Fruit fly (Drosophila melanogaster) whole organism, prepupa: ENCODE measurements around the gene Mzt1.
A peak's percentile ranks its signal among the peaks of the same experiment; 100 is the strongest.

ENCODE experiments used
- Blimp-1 ChIP-seq: fragments of 200-800 bp; sonication (Bioruptor generic); optimal IDR thresholded peaks from 3 replicates; lab custom pipeline; 2017; ENCODE audit warnings: missing biosample characterization, missing genetic modification characterization, mild to moderate bottlenecking, moderate library complexity, missing genetic modification reagents
- CG10631 ChIP-seq: fragments of 200-800 bp; sonication (Bioruptor generic); optimal IDR thresholded peaks from 2 replicates; lab custom pipeline; 2016; ENCODE audit warnings: missing biosample characterization, missing genetic modification characterization
- CG10669 ChIP-seq: fragments of 200-800 bp; sonication (Bioruptor generic); optimal IDR thresholded peaks from 3 replicates; lab custom pipeline; 2018; ENCODE audit warnings: missing biosample characterization, mild to moderate bottlenecking, missing genetic modification characterization, moderate library complexity
- CG11294 ChIP-seq: fragments of 200-800 bp; sonication (Bioruptor generic); IDR thresholded peaks from 2 replicates; pipeline ENCODE4 v1.3.6; 2022; ENCODE audit warnings: missing biosample characterization, missing genetic modification characterization
- CG11762 ChIP-seq: fragments of 200-800 bp; sonication (Bioruptor generic); optimal IDR thresholded peaks from 3 replicates; lab custom pipeline; 2016; ENCODE audit warnings: missing biosample characterization, missing genetic modification characterization; ENCODE audit not compliant: insufficient read depth
- CG11902 ChIP-seq: fragments of 200-800 bp; sonication (Bioruptor generic); optimal IDR thresholded peaks from 3 replicates; lab custom pipeline; 2016; ENCODE audit warnings: missing biosample characterization, missing genetic modification characterization
- CG15336 ChIP-seq: fragments of 200-800 bp; sonication (Bioruptor generic); IDR thresholded peaks from 2 replicates; pipeline ENCODE4 v1.3.6; 2022; ENCODE audit warnings: missing biosample characterization, missing genetic modification characterization
- CG1621 ChIP-seq: fragments of 200-800 bp; sonication (Bioruptor generic); optimal IDR thresholded peaks from 3 replicates; lab custom pipeline; 2018; ENCODE audit warnings: missing biosample characterization, mild to moderate bottlenecking, missing genetic modification characterization
- CG16779 ChIP-seq: fragments of 200-800 bp; sonication (Bioruptor generic); optimal IDR thresholded peaks from 3 replicates; lab custom pipeline; 2017; ENCODE audit warnings: missing biosample characterization, mild to moderate bottlenecking, missing genetic modification characterization
- CG3032 ChIP-seq: fragments of 200-800 bp; optimal IDR thresholded peaks from 2 replicates; lab custom pipeline; 2019; ENCODE audit warnings: missing biosample characterization, mild to moderate bottlenecking, missing genetic modification characterization, moderate library complexity
- CG32006 ChIP-seq: fragments of 200-800 bp; sonication (Bioruptor generic); optimal IDR thresholded peaks from 3 replicates; lab custom pipeline; 2017; ENCODE audit warnings: missing biosample characterization, mild to moderate bottlenecking, missing genetic modification characterization
- CG3919 ChIP-seq: fragments of 200-800 bp; sonication (Bioruptor generic); optimal IDR thresholded peaks from 3 replicates; lab custom pipeline; 2016; ENCODE audit warnings: missing biosample characterization, missing genetic modification characterization
- CG6163 ChIP-seq: fragments of 200-800 bp; sonication (Bioruptor generic); IDR thresholded peaks from 3 replicates; pipeline ENCODE4 v1.3.6; 2022; ENCODE audit warnings: missing biosample characterization, missing genetic modification characterization
- CG6854 ChIP-seq: fragments of 200-800 bp; sonication (Bioruptor generic); optimal IDR thresholded peaks from 2 replicates; lab custom pipeline; 2017; ENCODE audit warnings: missing biosample characterization, mild to moderate bottlenecking, missing genetic modification characterization
- CG7368 ChIP-seq: fragments of 200-800 bp; sonication (Bioruptor generic); optimal IDR thresholded peaks from 3 replicates; lab custom pipeline; 2016; ENCODE audit warnings: missing biosample characterization, missing genetic modification characterization
- CG8119 ChIP-seq: fragments of 200-800 bp; sonication (Bioruptor generic); IDR thresholded peaks from 3 replicates; pipeline ENCODE4 v1.3.6; 2022; ENCODE audit warnings: missing biosample characterization, missing genetic modification characterization
- CG8632 ChIP-seq: fragments of 200-800 bp; sonication (Bioruptor generic); optimal IDR thresholded peaks from 3 replicates; lab custom pipeline; 2016; ENCODE audit warnings: missing biosample characterization, missing genetic modification characterization
- CG9139 ChIP-seq: fragments of 200-800 bp; sonication (Bioruptor generic); optimal IDR thresholded peaks from 3 replicates; lab custom pipeline; 2017; ENCODE audit warnings: missing biosample characterization, mild to moderate bottlenecking, missing genetic modification characterization
- Eip78C ChIP-seq: fragments of 200-800 bp; sonication (Bioruptor generic); peaks from one replicate; lab custom pipeline; 2016; ENCODE audit warnings: missing biosample characterization, missing genetic modification characterization
- Eip93F ChIP-seq: fragments of 200-800 bp; sonication (Bioruptor generic); optimal IDR thresholded peaks from 2 replicates; lab custom pipeline; 2016; ENCODE audit warnings: missing biosample characterization, mild to moderate bottlenecking, missing genetic modification characterization
- Ets21C ChIP-seq: fragments of 200-800 bp; sonication (Bioruptor generic); optimal IDR thresholded peaks from 3 replicates; lab custom pipeline; 2016; ENCODE audit warnings: missing biosample characterization, missing genetic modification characterization
- Ets96B ChIP-seq: fragments of 200-800 bp; optimal IDR thresholded peaks from 2 replicates; lab custom pipeline; 2019; ENCODE audit warnings: missing biosample characterization, mild to moderate bottlenecking, missing genetic modification characterization, moderate library complexity
- Hr39 ChIP-seq: fragments of 200-800 bp; sonication (Bioruptor generic); optimal IDR thresholded peaks from 2 replicates; lab custom pipeline; 2016; ENCODE audit warnings: missing biosample characterization, missing genetic modification characterization
- Hr4 ChIP-seq: fragments of 200-800 bp; sonication (Bioruptor generic); optimal IDR thresholded peaks from 3 replicates; lab custom pipeline; 2016; ENCODE audit warnings: missing biosample characterization, missing genetic modification characterization
- Lpt ChIP-seq: fragments of 200-800 bp; sonication (Bioruptor generic); optimal IDR thresholded peaks from 3 replicates; lab custom pipeline; 2016; ENCODE audit warnings: missing biosample characterization, missing genetic modification characterization
- Met ChIP-seq: fragments of 200-800 bp; sonication (Bioruptor generic); optimal IDR thresholded peaks from 3 replicates; lab custom pipeline; 2016; ENCODE audit warnings: missing biosample characterization, missing genetic modification characterization
- Smox ChIP-seq: fragments of 200-800 bp; sonication (Bioruptor generic); optimal IDR thresholded peaks from 3 replicates; lab custom pipeline; 2016; ENCODE audit warnings: missing biosample characterization, missing genetic modification characterization
- Sox102F ChIP-seq: fragments of 200-800 bp; sonication (Bioruptor generic); optimal IDR thresholded peaks from 2 replicates; lab custom pipeline; 2016; ENCODE audit warnings: missing biosample characterization, mild to moderate bottlenecking, missing genetic modification characterization
- Sox14 ChIP-seq: fragments of 200-800 bp; sonication (Bioruptor generic); optimal IDR thresholded peaks from 3 replicates; lab custom pipeline; 2016; ENCODE audit warnings: missing biosample characterization, missing genetic modification characterization
- Sox15 ChIP-seq: fragments of 200-800 bp; sonication (Bioruptor generic); optimal IDR thresholded peaks from 3 replicates; lab custom pipeline; 2016; ENCODE audit warnings: missing biosample characterization, missing genetic modification characterization
- achi ChIP-seq: fragments of 200-800 bp; sonication (Bioruptor generic); optimal IDR thresholded peaks from 3 replicates; lab custom pipeline; 2016; ENCODE audit warnings: missing biosample characterization, missing genetic modification characterization
- acj6 ChIP-seq: fragments of 200-800 bp; sonication (Bioruptor generic); optimal IDR thresholded peaks from 3 replicates; lab custom pipeline; 2016; ENCODE audit warnings: missing biosample characterization, missing genetic modification characterization
- dac ChIP-seq: fragments of 200-800 bp; sonication (Bioruptor generic); optimal IDR thresholded peaks from 2 replicates; lab custom pipeline; 2017; ENCODE audit warnings: missing biosample characterization, mild to moderate bottlenecking, missing genetic modification characterization
- dsx ChIP-seq: fragments of 200-800 bp; optimal IDR thresholded peaks from 3 replicates; lab custom pipeline; 2019; ENCODE audit warnings: missing biosample characterization, mild to moderate bottlenecking, missing genetic modification characterization, moderate library complexity; ENCODE audit not compliant: poor library complexity, severe bottlenecking
- eg ChIP-seq: fragments of 200-800 bp; sonication (Bioruptor generic); IDR thresholded peaks from 3 replicates; pipeline ENCODE4 v1.3.6; 2022; ENCODE audit warnings: missing biosample characterization, missing genetic modification characterization
- esn ChIP-seq: fragments of 200-800 bp; sonication (Bioruptor generic); optimal IDR thresholded peaks from 2 replicates; lab custom pipeline; 2016; ENCODE audit warnings: missing biosample characterization, mild to moderate bottlenecking, missing genetic modification characterization, moderate library complexity
- fd59A ChIP-seq: fragments of 200-800 bp; sonication (Bioruptor generic); optimal IDR thresholded peaks from 2 replicates; lab custom pipeline; 2017; ENCODE audit warnings: missing biosample characterization, mild to moderate bottlenecking, missing genetic modification characterization, missing genetic modification reagents
- fd85E ChIP-seq: fragments of 200-800 bp; sonication (Bioruptor generic); optimal IDR thresholded peaks from 3 replicates; lab custom pipeline; 2016; ENCODE audit warnings: missing biosample characterization, missing genetic modification characterization
- fkh ChIP-seq: fragments of 200-800 bp; sonication (Bioruptor generic); optimal IDR thresholded peaks from 3 replicates; lab custom pipeline; 2017; ENCODE audit warnings: missing biosample characterization, mild to moderate bottlenecking, missing genetic modification characterization, moderate library complexity
- lz ChIP-seq: fragments of 200-800 bp; sonication (Bioruptor generic); optimal IDR thresholded peaks from 3 replicates; lab custom pipeline; 2016; ENCODE audit warnings: missing biosample characterization, missing genetic modification characterization
- net ChIP-seq: fragments of 200-800 bp; sonication (Bioruptor generic); optimal IDR thresholded peaks from 3 replicates; lab custom pipeline; 2016; ENCODE audit warnings: missing biosample characterization, missing genetic modification characterization
- pdm3 ChIP-seq: fragments of 200-800 bp; sonication (Bioruptor generic); optimal IDR thresholded peaks from 3 replicates; lab custom pipeline; 2016; ENCODE audit warnings: missing biosample characterization, missing genetic modification characterization
- salr ChIP-seq, 2 experiments: fragments of 200-800 bp; sonication (Bioruptor generic); optimal IDR thresholded peaks; 3 replicates each; lab custom pipeline; 2016 to 2018; ENCODE audit warnings: missing biosample characterization in 2 of 2, missing genetic modification characterization in 2 of 2, mild to moderate bottlenecking in 1 of 2
- spab ChIP-seq: fragments of 200-800 bp; sonication (Bioruptor generic); optimal IDR thresholded peaks from 2 replicates; lab custom pipeline; 2017; ENCODE audit warnings: missing biosample characterization, mild to moderate bottlenecking, missing genetic modification characterization, missing genetic modification reagents
- ss ChIP-seq, 2 experiments: fragments of 200-800 bp; sonication (Bioruptor generic); optimal IDR thresholded peaks; 2 replicates in 1 of 2; 3 replicates in 1 of 2; lab custom pipeline; 2017 to 2018; ENCODE audit warnings: mild to moderate bottlenecking in 2 of 2, missing biosample characterization in 2 of 2, missing genetic modification characterization in 2 of 2, moderate library complexity in 1 of 2
- topi ChIP-seq: fragments of 200-800 bp; sonication (Bioruptor generic); optimal IDR thresholded peaks from 3 replicates; lab custom pipeline; 2016; ENCODE audit warnings: missing biosample characterization, missing genetic modification characterization
- vri ChIP-seq: fragments of 200-800 bp; sonication (Bioruptor generic); optimal IDR thresholded peaks from 3 replicates; lab custom pipeline; 2016; ENCODE audit warnings: missing biosample characterization, mild to moderate bottlenecking, missing genetic modification characterization

The Mzt1 gene

dm6 chr3L:2371882-2372281 is 17.2 kb upstream of the Mzt1 start, which contains the start of the genes CG1317 and CG8993 (continued):
- TF ChIP-seq CG1621 (tag; lab: Kevin White, UChicago) (no peak), Eip93F (GFP tag; lab: Kevin White, UChicago) (no peak), vri (GFP tag; lab: Kevin White, UChicago) (no peak), CG9139 (GFP tag; lab: Kevin White, UChicago) (no peak)

- TF ChIP-seq Lpt (GFP tag; lab: Kevin White, UChicago), result peak; percentile 99
- peak; percentile 96 for TF ChIP-seq spab
- TF ChIP-seq CG15336, result peak; percentile 99
- peak; percentile 99 for TF ChIP-seq Smox
- peak; percentile 100 for TF ChIP-seq eg (GFP tag; lab: Robert Waterston, UW)
- TF ChIP-seq CG16779, result peak; percentile 97
- peak; percentile 100 for TF ChIP-seq CG10631
- TF ChIP-seq vri (GFP tag; lab: Kevin White, UChicago), result peak; percentile 98
- peak; percentile 99 for TF ChIP-seq achi (GFP tag; lab: Kevin White, UChicago)
- peak; percentile 99 for TF ChIP-seq Sox15 (GFP tag; lab: Kevin White, UChicago)
- TF ChIP-seq esn (GFP tag; lab: Kevin White, UChicago), result peak; percentile 100
- TF ChIP-seq CG1621 (tag; lab: Kevin White, UChicago), result peak; percentile 98
- TF ChIP-seq CG10669 (GFP tag; lab: Kevin White, UChicago), result peak; percentile 99
- peak; percentile 100 for TF ChIP-seq CG3032 (tag; lab: Kevin White, UChicago)
- TF ChIP-seq Hr4 (GFP tag; lab: Kevin White, UChicago), result peak; percentile 100
- TF ChIP-seq CG11902 (GFP tag; lab: Kevin White, UChicago), result peak; percentile 99
- TF ChIP-seq topi (GFP tag; lab: Kevin White, UChicago), result peak; percentile 99
- TF ChIP-seq fd59A (GFP tag; lab: Kevin White, UChicago), result peak; percentile 99
- TF ChIP-seq ss (GFP tag; optimal IDR thresholded peaks at IDR 0.05; lab: Kevin White, UChicago), result peak; percentile 92 to 97
- TF ChIP-seq CG9139 (GFP tag; lab: Kevin White, UChicago), result peak; percentile 92
- peak; percentile 99 for TF ChIP-seq CG11294
- TF ChIP-seq fd85E, result peak; percentile 95
- peak; percentile 99 for TF ChIP-seq Hr39 (GFP tag; lab: Kevin White, UChicago)
- peak; percentile 100 for TF ChIP-seq Eip78C (GFP tag; lab: Kevin White, UChicago)
- peak; percentile 99 for TF ChIP-seq CG8632 (GFP tag; lab: Kevin White, UChicago)
- TF ChIP-seq Ets21C, result peak; percentile 99
- peak; percentile 99 for TF ChIP-seq CG8119 (GFP tag; lab: Robert Waterston, UW)
- TF ChIP-seq salr (GFP tag; optimal IDR thresholded peaks at IDR 0.05; lab: Kevin White, UChicago), result peak; percentile 98 to 99
- TF ChIP-seq Sox14 (GFP tag; lab: Kevin White, UChicago), result peak; percentile 99
- peak; percentile 99 for TF ChIP-seq Sox102F (GFP tag; lab: Kevin White, UChicago)
- TF ChIP-seq Met, result peak; percentile 99
- TF ChIP-seq Blimp-1, result peak; percentile 94
- TF ChIP-seq acj6 (GFP tag; lab: Kevin White, UChicago), result peak; percentile 100
- peak; percentile 100 for TF ChIP-seq lz (GFP tag; lab: Kevin White, UChicago)
- peak; percentile 98 for TF ChIP-seq Eip93F (GFP tag; lab: Kevin White, UChicago)
- TF ChIP-seq dac (GFP tag; lab: Kevin White, UChicago), result peak; percentile 99
- TF ChIP-seq CG32006 (GFP tag; lab: Kevin White, UChicago), result peak; percentile 100
- TF ChIP-seq CG3919 (GFP tag; lab: Kevin White, UChicago), result peak; percentile 99
- peak; percentile 94 for TF ChIP-seq CG6854
- peak; percentile 100 for TF ChIP-seq pdm3 (GFP tag; lab: Kevin White, UChicago)
- peak; percentile 99 for TF ChIP-seq CG11762
- TF ChIP-seq CG7368 (GFP tag; lab: Kevin White, UChicago), result peak; percentile 98
- TF ChIP-seq net, result peak; percentile 99
- TF ChIP-seq CG6163, result peak; percentile 100
- peak; percentile 97 for TF ChIP-seq dsx (GFP tag; lab: Kevin White, UChicago)
- peak; percentile 99 for TF ChIP-seq Ets96B (tag; lab: Kevin White, UChicago)
- TF ChIP-seq fkh (GFP tag; lab: Kevin White, UChicago), result peak; percentile 86
These were observed 15.5 kb upstream of the Mzt1 start, which contains the start of the genes mRpL23 and CG9004 for dm6 chr3L:2373421-2374043. TSS of gene mRpL23 (minus strand) at chr3L:2373704. TSS of gene CG9004 (plus strand) at chr3L:2373728.
